Fruit fly (Drosophila melanogaster) whole organism, embryonic: Measurements from ENCODE around the gene CG5096.

Experiments
- B-H1 ChIP-seq: fragments of 200-800 bp; sonication (Bioruptor generic); IDR thresholded peaks from 3 replicates; pipeline ENCODE4 v1.3.6; 2022; ENCODE audit warnings: missing biosample characterization, missing genetic modification characterization
- Bteb2 ChIP-seq: fragments of 200-800 bp; sonication (Bioruptor generic); optimal IDR thresholded peaks from 2 replicates; lab custom pipeline; 2016; ENCODE audit warnings: missing biosample characterization, missing genetic modification characterization
- CG11723 ChIP-seq: fragments of 200-800 bp; sonication (Bioruptor generic); optimal IDR thresholded peaks from 2 replicates; lab custom pipeline; 2017; ENCODE audit warnings: missing biosample characterization, mild to moderate bottlenecking, missing genetic modification characterization
- CG17385 ChIP-seq: fragments of 200-800 bp; sonication (Bioruptor generic); optimal IDR thresholded peaks from 3 replicates; lab custom pipeline; 2018; ENCODE audit warnings: missing biosample characterization, mild to moderate bottlenecking, missing genetic modification characterization
- CG18619 ChIP-seq: fragments of 200-800 bp; sonication (Bioruptor generic); optimal IDR thresholded peaks from 3 replicates; lab custom pipeline; 2017; ENCODE audit warnings: missing biosample characterization, mild to moderate bottlenecking, missing genetic modification characterization
- CG2120 ChIP-seq: fragments of 200-800 bp; sonication (Bioruptor generic); optimal IDR thresholded peaks from 3 replicates; lab custom pipeline; 2016; ENCODE audit warnings: missing biosample characterization, missing genetic modification characterization
- CG2712 ChIP-seq: fragments of 200-800 bp; optimal IDR thresholded peaks from 3 replicates; lab custom pipeline; 2019; ENCODE audit warnings: missing biosample characterization, mild to moderate bottlenecking, missing genetic modification characterization, moderate library complexity
- CG32532 ChIP-seq: fragments of 200-800 bp; sonication (Bioruptor generic); IDR thresholded peaks from 2 replicates; pipeline ENCODE4 v1.3.6; 2022; ENCODE audit warnings: missing biosample characterization, missing genetic modification characterization
- CG32767 ChIP-seq: fragments of 200-800 bp; sonication (Bioruptor generic); IDR thresholded peaks from 2 replicates; pipeline ENCODE4 v1.3.6; 2022; ENCODE audit warnings: missing biosample characterization, missing genetic modification characterization
- CG32772 ChIP-seq: fragments of 200-800 bp; sonication (Bioruptor generic); IDR thresholded peaks from 2 replicates; pipeline ENCODE4 v1.3.6; 2022; ENCODE audit warnings: missing biosample characterization, missing genetic modification characterization
- CG42726 ChIP-seq: fragments of 200-800 bp; sonication (Bioruptor generic); IDR thresholded peaks from 2 replicates; pipeline ENCODE4 v1.3.6; 2022; ENCODE audit warnings: missing biosample characterization, missing genetic modification characterization; ENCODE audit not compliant: partially characterized antibody
- CG6272 ChIP-seq: fragments of 200-800 bp; sonication (Bioruptor generic); IDR thresholded peaks from 2 replicates; pipeline ENCODE4 v1.3.6; 2022; ENCODE audit warnings: missing biosample characterization, missing genetic modification characterization
- CG7556 ChIP-seq: fragments of 200-800 bp; sonication (Bioruptor generic); optimal IDR thresholded peaks from 2 replicates; lab custom pipeline; 2017; ENCODE audit warnings: missing biosample characterization, mild to moderate bottlenecking, missing genetic modification characterization
- CG8290 ChIP-seq, 3 experiments: fragments of 200-800 bp; sonication (Bioruptor generic); optimal IDR thresholded peaks; 2 replicates each; lab custom pipeline; 2016 to 2019; ENCODE audit warnings: missing biosample characterization in 3 of 3, missing genetic modification characterization in 3 of 3, mild to moderate bottlenecking in 2 of 3, moderate library complexity in 1 of 3
- CG8478 ChIP-seq: fragments of >200 bp; optimal IDR thresholded peaks from 2 replicates; lab custom pipeline; 2018
- CG8944 ChIP-seq: fragments of 200-800 bp; sonication (Bioruptor generic); optimal IDR thresholded peaks from 3 replicates; lab custom pipeline; 2016; ENCODE audit warnings: missing biosample characterization, missing genetic modification characterization
- Doc3 ChIP-seq: fragments of 200-800 bp; sonication (Bioruptor generic); IDR thresholded peaks from 3 replicates; pipeline ENCODE4 v1.3.6; 2022; ENCODE audit warnings: missing biosample characterization, missing genetic modification characterization; ENCODE audit not compliant: partially characterized antibody
- Dref ChIP-seq: fragments of 200-800 bp; sonication (Bioruptor generic); IDR thresholded peaks from 2 replicates; pipeline ENCODE4 v1.3.6; 2022; ENCODE audit warnings: missing biosample characterization, missing genetic modification characterization
- E2f2 ChIP-seq: fragments of 200-800 bp; sonication (Bioruptor generic); IDR thresholded peaks from 2 replicates; pipeline ENCODE4 v1.3.6; 2022; ENCODE audit warnings: missing biosample characterization, missing genetic modification characterization
- HHEX ChIP-seq: fragments of 200-800 bp; sonication (Bioruptor generic); optimal IDR thresholded peaks from 3 replicates; lab custom pipeline; 2017; ENCODE audit warnings: missing biosample characterization, mild to moderate bottlenecking, missing genetic modification characterization, missing genetic modification reagents
- HLHmδ ChIP-seq: fragments of 200-800 bp; sonication (Bioruptor generic); optimal IDR thresholded peaks from 2 replicates; lab custom pipeline; 2018; ENCODE audit warnings: missing biosample characterization, mild to moderate bottlenecking, missing genetic modification characterization, moderate library complexity
- Hand ChIP-seq: fragments of 200-800 bp; sonication (Bioruptor generic); optimal IDR thresholded peaks from 2 replicates; lab custom pipeline; 2017; ENCODE audit warnings: mild to moderate bottlenecking, missing biosample characterization, missing genetic modification reagents, missing genetic modification characterization
- HmgZ ChIP-seq: fragments of 200-800 bp; sonication (Bioruptor generic); optimal IDR thresholded peaks from 2 replicates; lab custom pipeline; 2018; ENCODE audit warnings: missing biosample characterization, mild to moderate bottlenecking, missing genetic modification characterization
- Hr39 ChIP-seq: fragments of >200 bp; optimal IDR thresholded peaks from 2 replicates; lab custom pipeline; 2017
- Hsf ChIP-seq: fragments of 200-800 bp; sonication (Bioruptor generic); optimal IDR thresholded peaks from 3 replicates; lab custom pipeline; 2016; ENCODE audit warnings: missing biosample characterization, missing genetic modification characterization
- MESR4 ChIP-seq: fragments of 200-800 bp; sonication (Bioruptor generic); optimal IDR thresholded peaks from 2 replicates; lab custom pipeline; 2018; ENCODE audit warnings: missing biosample characterization, mild to moderate bottlenecking, missing genetic modification characterization, moderate library complexity
- NfI ChIP-seq: fragments of 200-800 bp; sonication (Bioruptor generic); optimal IDR thresholded peaks from 3 replicates; lab custom pipeline; 2018; ENCODE audit warnings: missing biosample characterization, mild to moderate bottlenecking, missing genetic modification characterization, moderate library complexity
- Opbp ChIP-seq: fragments of 200-800 bp; sonication (Bioruptor generic); IDR thresholded peaks from 3 replicates; pipeline ENCODE4 v1.3.6; 2022; ENCODE audit warnings: missing biosample characterization, missing genetic modification characterization; ENCODE audit not compliant: partially characterized antibody
- Ravus ChIP-seq: fragments of 200-800 bp; sonication (Bioruptor generic); IDR thresholded peaks from 2 replicates; pipeline ENCODE4 v1.3.6; 2022; ENCODE audit warnings: missing biosample characterization, missing genetic modification characterization
- Sin3A ChIP-seq: fragments of >200 bp; optimal IDR thresholded peaks from 2 replicates; lab custom pipeline; 2018
- Usf ChIP-seq: fragments of 200-800 bp; sonication (Bioruptor generic); optimal IDR thresholded peaks from 2 replicates; lab custom pipeline; 2017; ENCODE audit warnings: missing genotype, missing biosample characterization, missing genetic modification characterization
- al ChIP-seq: fragments of 200-800 bp; sonication (Bioruptor generic); IDR thresholded peaks from 2 replicates; pipeline ENCODE4 v1.3.6; 2022; ENCODE audit warnings: missing biosample characterization, missing genetic modification characterization
- amos ChIP-seq: fragments of 200-800 bp; sonication (Bioruptor generic); IDR thresholded peaks from 2 replicates; pipeline ENCODE4 v1.3.6; 2022; ENCODE audit warnings: missing biosample characterization, missing genetic modification characterization; ENCODE audit not compliant: partially characterized antibody
- ara ChIP-seq: fragments of 200-800 bp; sonication (Bioruptor generic); IDR thresholded peaks from 2 replicates; pipeline ENCODE4 v1.3.6; 2022; ENCODE audit warnings: missing biosample characterization, missing genetic modification characterization
- bab2 ChIP-seq: fragments of 200-800 bp; sonication (Bioruptor generic); optimal IDR thresholded peaks from 2 replicates; lab custom pipeline; 2016; ENCODE audit warnings: missing biosample characterization, missing genetic modification characterization
- bowl ChIP-seq: fragments of 200-800 bp; sonication (Bioruptor generic); IDR thresholded peaks from 2 replicates; pipeline ENCODE4 v1.3.6; 2022; ENCODE audit warnings: missing biosample characterization, missing genetic modification characterization
- bsh ChIP-seq, 2 experiments: fragments of 200-800 bp; sonication (Bioruptor generic); optimal IDR thresholded peaks; 2 replicates each; lab custom pipeline; 2017 to 2018; ENCODE audit warnings: mild to moderate bottlenecking in 2 of 2, missing biosample characterization in 2 of 2, missing genetic modification characterization in 2 of 2, moderate library complexity in 1 of 2
- crp ChIP-seq, 2 experiments: fragments of 200-800 bp; sonication (Bioruptor generic); optimal IDR thresholded peaks; 2 replicates in 1 of 2; 3 replicates in 1 of 2; lab custom pipeline; 2017; ENCODE audit warnings: missing biosample characterization in 2 of 2, missing genetic modification characterization in 2 of 2, mild to moderate bottlenecking in 1 of 2, moderate library complexity in 1 of 2
- cwo ChIP-seq: fragments of 200-800 bp; sonication (Bioruptor generic); optimal IDR thresholded peaks from 3 replicates; lab custom pipeline; 2017; ENCODE audit warnings: missing biosample characterization, missing genetic modification characterization, mild to moderate bottlenecking, moderate library complexity, missing genetic modification reagents
- dpn ChIP-seq, 2 experiments: fragments of 200-800 bp; sonication (Bioruptor generic); optimal IDR thresholded peaks; 3 replicates each; lab custom pipeline; 2016; ENCODE audit warnings: missing biosample characterization in 2 of 2, missing genetic modification characterization in 2 of 2
- jigr1 ChIP-seq: fragments of 200-800 bp; sonication (Bioruptor generic); IDR thresholded peaks from 3 replicates; pipeline ENCODE4 v1.3.6; 2022; ENCODE audit warnings: missing biosample characterization, missing genetic modification characterization
- nerfin-1 ChIP-seq: fragments of 200-800 bp; sonication (Bioruptor generic); optimal IDR thresholded peaks from 3 replicates; lab custom pipeline; 2019; ENCODE audit warnings: missing biosample characterization, mild to moderate bottlenecking, missing genetic modification characterization, moderate library complexity
- phol ChIP-seq: fragments of 200-800 bp; sonication (Bioruptor generic); optimal IDR thresholded peaks from 3 replicates; lab custom pipeline; 2018; ENCODE audit warnings: missing biosample characterization, mild to moderate bottlenecking, missing genetic modification characterization, moderate library complexity
- sens ChIP-seq: fragments of 200-800 bp; sonication (Bioruptor generic); peaks from one replicate; lab custom pipeline; 2016; ENCODE audit warnings: missing biosample characterization, missing genetic modification characterization
- ssp ChIP-seq: fragments of 200-800 bp; sonication (Bioruptor generic); IDR thresholded peaks from 2 replicates; pipeline ENCODE4 v1.3.6; 2022; ENCODE audit warnings: missing biosample characterization, missing genetic modification characterization
- sug ChIP-seq: fragments of 200-800 bp; optimal IDR thresholded peaks from 2 replicates; lab custom pipeline; 2019; ENCODE audit warnings: missing biosample characterization, mild to moderate bottlenecking, missing genetic modification characterization, moderate library complexity
- tio ChIP-seq: fragments of 200-800 bp; sonication (Bioruptor generic); optimal IDR thresholded peaks from 2 replicates; lab custom pipeline; 2017; ENCODE audit warnings: missing biosample characterization, missing genetic modification characterization, inconsistent platforms
- vfl ChIP-seq: fragments of 200-800 bp; sonication (Bioruptor generic); optimal IDR thresholded peaks from 2 replicates; lab custom pipeline; 2016; ENCODE audit warnings: missing biosample characterization, missing genetic modification characterization
- wdn ChIP-seq: fragments of 200-800 bp; sonication (Bioruptor generic); IDR thresholded peaks from 2 replicates; pipeline ENCODE4 v1.3.6; 2022; ENCODE audit warnings: missing biosample characterization, missing genetic modification characterization
- wek ChIP-seq: fragments of 200-800 bp; sonication (Bioruptor generic); optimal IDR thresholded peaks from 3 replicates; lab custom pipeline; 2018; ENCODE audit warnings: missing biosample characterization, mild to moderate bottlenecking, missing genetic modification characterization, moderate library complexity
- zf30C ChIP-seq: fragments of 200-800 bp; sonication (Bioruptor generic); optimal IDR thresholded peaks from 3 replicates; lab custom pipeline; 2018; ENCODE audit warnings: missing biosample characterization, mild to moderate bottlenecking, missing genetic modification characterization

CG5096 gene

DNA sequence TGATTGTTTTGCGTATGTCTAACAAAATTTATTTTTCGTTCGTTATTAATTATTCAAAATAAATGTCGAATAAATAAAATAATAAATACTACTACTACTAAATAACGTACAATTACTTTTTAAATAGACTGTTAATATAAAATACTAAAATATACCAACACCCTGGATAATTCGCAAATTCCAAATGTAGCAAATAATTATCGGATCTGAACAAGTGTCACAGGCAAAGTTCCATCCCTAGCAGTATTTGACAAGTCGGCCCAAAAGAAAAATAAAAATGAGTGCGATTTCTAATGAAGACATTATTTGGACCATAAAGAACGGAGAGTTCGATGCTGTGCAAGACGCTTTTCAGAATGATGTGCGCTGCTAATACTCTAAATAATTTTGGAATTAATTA is 40.7 kb upstream of the CG5096 start, which contains the start of gene CG31715 (continued):
- TF ChIP-seq wdn (GFP tag; lab: Robert Waterston, UW) (no peak), bowl (no peak), Ravus (GFP tag; lab: Robert Waterston, UW) (no peak), Bteb2 (no peak), jigr1 (GFP tag; lab: Robert Waterston, UW) (no peak), ssp (GFP tag; lab: Robert Waterston, UW) (no peak), vfl (GFP tag; lab: Kevin White, UChicago) (no peak), CG32767 (GFP tag; lab: Robert Waterston, UW) (no peak), cwo (GFP tag; lab: Kevin White, UChicago) (no peak), Usf (GFP tag; lab: Kevin White, UChicago) (no peak), CG11723 (GFP tag; lab: Kevin White, UChicago) (no peak), CG8478 (lab: Kevin White, UChicago) (no peak), nerfin-1 (tag; lab: Kevin White, UChicago) (no peak), HLHmδ (GFP tag; lab: Kevin White, UChicago) (no peak), Hsf (no peak), CG17385 (GFP tag; lab: Kevin White, UChicago) (no peak), amos (peak; percentile 60; the same call in 1 of the 2 replicates), tio (GFP tag; lab: Kevin White, UChicago) (no peak), phol (tag; lab: Kevin White, UChicago) (peak; percentile 13), Hr39 (lab: Kevin White, UChicago) (no peak), B-H1 (GFP tag; lab: Robert Waterston, UW) (no peak), CG32532 (GFP tag; lab: Robert Waterston, UW) (peak; percentile 58; the same call in 1 of the 2 replicates), dpn (GFP tag; optimal IDR thresholded peaks at IDR 0.05; lab: Kevin White, UChicago) (peak in 1 of 2 experiments; percentile 41), Doc3 (GFP tag; lab: Robert Waterston, UW) (peak; percentile 38; the same call in 2 of the 3 replicates), CG6272 (GFP tag; lab: Robert Waterston, UW) (no peak), NfI (GFP tag; lab: Kevin White, UChicago) (no peak), HmgZ (tag; lab: Kevin White, UChicago) (no peak), CG7556 (no peak), bsh (GFP tag; optimal IDR thresholded peaks at IDR 0.05; lab: Kevin White, UChicago) (peak in 1 of 2 experiments; percentile 7), CG8944 (no peak), Hand (GFP tag; lab: Kevin White, UChicago) (no peak), bab2 (GFP tag; lab: Kevin White, UChicago) (no peak), zf30C (GFP tag; lab: Kevin White, UChicago) (no peak), CG32772 (GFP tag; lab: Robert Waterston, UW) (no peak), sens (GFP tag; lab: Kevin White, UChicago) (peak; percentile 77), HHEX (no peak), Opbp (peak; percentile 45; the same call in 1 of the 3 replicates), MESR4 (GFP tag; lab: Kevin White, UChicago) (peak; percentile 25), CG2120 (peak; percentile 23), E2f2 (GFP tag; lab: Robert Waterston, UW) (peak; percentile 37; the same call in 1 of the 2 replicates), ara (GFP tag; lab: Robert Waterston, UW) (no peak), Sin3A (lab: Kevin White, UChicago) (no peak), CG18619 (no peak), CG8290 (GFP tag; optimal IDR thresholded peaks at IDR 0.05; lab: Kevin White, UChicago) (peak; percentile 19), CG8290 (tag; optimal IDR thresholded peaks at IDR 0.05; lab: Kevin White, UChicago) (peak in 1 of 2 experiments; percentile 40), crp (GFP tag; optimal IDR thresholded peaks at IDR 0.05; lab: Kevin White, UChicago) (peak in 1 of 2 experiments; percentile 56), sug (tag; lab: Kevin White, UChicago) (peak; percentile 15), Dref (GFP tag; lab: Robert Waterston, UW) (peak; percentile 57), CG2712 (peak; percentile 25), wek (GFP tag; lab: Kevin White, UChicago) (no peak), CG42726 (GFP tag; lab: Robert Waterston, UW) (no peak), al (GFP tag; lab: Robert Waterston, UW) (no peak)
